Worm (Caenorhabditis elegans) whole organism, early embryonic: ENCODE data around the gene rap-2.

Source experiments
- B0310.2 ChIP-seq: sonication (generic microtip); optimal IDR thresholded peaks from 2 replicates; lab custom pipeline; 2016; ENCODE audit warnings: mild to moderate bottlenecking, missing genetic modification characterization, missing compliant biosample characterization
- F13C5.2 ChIP-seq: sonication (generic microtip); optimal IDR thresholded peaks from 2 replicates; lab custom pipeline; 2017; ENCODE audit warnings: mild to moderate bottlenecking, missing genetic modification characterization, inconsistent platforms, missing compliant biosample characterization
- aly-1 ChIP-seq: sonication (generic microtip); optimal IDR thresholded peaks from 2 replicates; lab custom pipeline; 2016; ENCODE audit warnings: missing genetic modification characterization, missing compliant biosample characterization
- ama-1 ChIP-seq: fragments of 150-350 bp; optimal IDR thresholded peaks from 2 replicates; lab custom pipeline; 2014
- ceh-36 ChIP-seq: sonication (generic microtip); optimal IDR thresholded peaks from 2 replicates; lab custom pipeline; 2016; ENCODE audit warnings: missing genetic modification characterization, inconsistent platforms, missing compliant biosample characterization
- ets-7 ChIP-seq: sonication (generic microtip); optimal IDR thresholded peaks from 2 replicates; lab custom pipeline; 2016; ENCODE audit warnings: missing genotype, missing genetic modification characterization, missing compliant biosample characterization
- flt-1 ChIP-seq: fragments of 200-800 bp; sonication (Bioruptor generic); IDR thresholded peaks from 2 replicates; pipeline ENCODE4 v1.3.6; 2022; ENCODE audit warnings: missing genetic modification characterization, missing compliant biosample characterization
- hmbx-1 ChIP-seq: sonication (generic microtip); optimal IDR thresholded peaks from 2 replicates; lab custom pipeline; 2016; ENCODE audit warnings: mild to moderate bottlenecking, missing genetic modification characterization, missing compliant biosample characterization
- hnd-1 ChIP-seq: sonication (generic microtip); optimal IDR thresholded peaks from 2 replicates; lab custom pipeline; 2016; ENCODE audit warnings: missing genetic modification characterization, missing compliant biosample characterization
- pes-1 ChIP-seq: fragments of 200-800 bp; sonication (Bioruptor generic); IDR thresholded peaks from 2 replicates; pipeline ENCODE4 v1.3.6; 2022; ENCODE audit warnings: missing genetic modification reagents, missing genetic modification characterization, missing compliant biosample characterization
- tra-4 ChIP-seq: sonication (generic microtip); optimal IDR thresholded peaks from 2 replicates; lab custom pipeline; 2017; ENCODE audit warnings: missing genetic modification characterization, missing compliant biosample characterization

DNA sequence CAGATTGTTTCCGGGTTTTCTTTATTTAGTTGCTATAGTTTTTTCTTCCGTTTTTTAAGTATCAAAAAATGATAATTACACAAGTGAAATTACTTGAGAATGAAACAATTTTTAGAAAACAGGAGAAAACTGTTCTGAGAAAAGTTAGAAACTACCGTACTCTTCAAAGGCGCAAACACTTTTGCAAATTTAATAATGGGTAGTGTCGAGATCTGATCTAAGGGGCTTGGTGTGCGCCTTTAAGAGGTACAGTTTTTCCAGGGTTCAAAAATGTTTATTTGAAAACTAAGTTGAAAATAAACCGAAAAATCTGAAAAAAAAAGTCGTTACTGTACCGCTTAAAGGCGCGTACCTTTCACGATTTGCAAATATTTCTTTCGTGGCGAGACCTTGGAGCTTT lies 3.3 kb downstream of the rap-2 start:
- TF ChIP-seq tra-4 (tag; lab: Kevin White, UChicago) (no peak), flt-1 (GFP tag; lab: Robert Waterston, UW) (no peak), ceh-36 (tag; lab: Kevin White, UChicago) (no peak), ama-1 (lab: Kevin White, UChicago) (no peak), F13C5.2 (tag; lab: Kevin White, UChicago) (no peak), aly-1 (no peak), ets-7 (tag; lab: Kevin White, UChicago) (no peak), pes-1 (GFP tag; lab: Robert Waterston, UW) (no peak), hnd-1 (tag; lab: Kevin White, UChicago) (no peak), hmbx-1 (no peak), B0310.2 (tag; lab: Kevin White, UChicago) (no peak)
